Fruit fly (Drosophila melanogaster) whole organism: Measurements from ENCODE around the gene phr6-4.

ENCODE experiments used
- CG8478 ChIP-seq: fragments of >200 bp; optimal IDR thresholded peaks from 2 replicates; lab custom pipeline; 2018; ENCODE audit warnings: inconsistent platforms
- Dll ChIP-seq: fragments of >200 bp; optimal IDR thresholded peaks from 2 replicates; lab custom pipeline; 2017
- EcR ChIP-seq, 2 experiments: fragments of >200 bp; optimal IDR thresholded peaks; 2 replicates each; lab custom pipeline; 2017; ENCODE audit warnings: missing biosample characterization in 2 of 2, missing genetic modification characterization in 2 of 2, missing genetic modification reagents in 2 of 2
- pan ChIP-seq: fragments of >200 bp; optimal IDR thresholded peaks from 2 replicates; lab custom pipeline; 2017
- psq ChIP-seq: fragments of >200 bp; optimal IDR thresholded peaks from 2 replicates; lab custom pipeline; 2017
- usp ChIP-seq: fragments of >200 bp; optimal IDR thresholded peaks from 2 replicates; lab custom pipeline; 2017; ENCODE audit warnings: missing biosample characterization, missing genetic modification characterization, mixed read lengths

phr6-4 gene

DNA sequence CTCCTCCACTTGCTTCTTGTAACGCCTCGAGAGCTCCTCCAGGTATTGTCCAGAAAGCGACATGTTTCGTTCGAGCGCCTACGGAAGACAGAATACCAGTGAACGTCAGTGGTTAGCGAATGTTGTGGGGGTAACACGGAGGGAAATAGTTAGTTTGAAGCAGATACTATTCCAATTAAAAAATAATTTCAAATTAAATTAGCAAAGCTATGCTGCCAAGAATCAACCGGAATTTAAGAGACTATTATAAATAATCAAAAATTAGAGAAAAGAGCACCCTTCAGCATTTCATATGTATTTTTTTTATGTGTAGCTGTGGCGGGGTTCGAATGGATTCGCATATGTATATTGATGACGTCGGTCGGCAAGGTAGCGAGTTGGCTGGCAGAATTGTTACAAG, 15.5 kb upstream of the phr6-4 start:
- TF ChIP-seq usp (GFP tag; lab: Kevin White, UChicago), result no peak
- TF ChIP-seq EcR (GFP tag; optimal IDR thresholded peaks at IDR 0.05; lab: Kevin White, UChicago), result no peak
- no peak for TF ChIP-seq CG8478
- no peak for TF ChIP-seq psq
- no peak for TF ChIP-seq pan (lab: Kevin White, UChicago)
- TF ChIP-seq Dll (lab: Kevin White, UChicago), result no peak

- TF ChIP-seq EcR (GFP tag; optimal IDR thresholded peaks at IDR 0.05; lab: Kevin White, UChicago) (no peak), usp (GFP tag; lab: Kevin White, UChicago) (no peak), CG8478 (no peak), pan (lab: Kevin White, UChicago) (no peak), Dll (lab: Kevin White, UChicago) (no peak), psq (no peak)
Measured at dm6 chr2L:20656110-20656509, 10.5 kb upstream of the phr6-4 start, which contains the start of the genes brun and CG2614. Gene brun (minus strand): TSS chr2L:20656178. Gene CG2614 (plus strand): TSS chr2L:20656426.

- TF ChIP-seq psq (no peak), Dll (lab: Kevin White, UChicago) (no peak), CG8478 (no peak), usp (GFP tag; lab: Kevin White, UChicago) (no peak)
Measured at dm6 chr2L:20649891-20650290, 4.3 kb upstream of the phr6-4 start, which contains the start of gene CG2611. Gene CG2611 (plus strand): TSS chr2L:20650189.

DNA sequence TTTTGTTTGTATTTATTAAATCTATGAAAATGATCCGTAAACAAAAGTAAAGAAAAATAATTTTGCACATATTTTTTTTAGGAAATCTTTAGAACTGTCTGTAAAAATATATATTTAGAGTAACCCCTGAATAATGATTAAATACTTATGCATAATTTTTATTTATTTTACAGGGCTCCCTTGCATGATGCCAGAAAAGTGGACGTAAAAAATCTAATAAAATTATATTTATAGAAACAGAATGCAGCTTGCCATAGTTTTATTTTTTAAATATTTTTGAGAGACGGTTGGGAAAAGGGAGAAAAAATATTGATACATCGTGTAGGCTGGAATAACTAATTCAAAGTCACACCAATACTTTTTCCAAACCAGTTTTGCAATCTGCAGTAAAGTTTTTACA, 3.0 kb upstream of the phr6-4 start, which contains the start of gene CG18810:
Gene CG18810 (plus strand): TSS at position 301 of the 400 bp plus-strand sequence.
- TF ChIP-seq CG8478 (no peak), Dll (lab: Kevin White, UChicago) (no peak), EcR (GFP tag; optimal IDR thresholded peaks at IDR 0.05; lab: Kevin White, UChicago) (no peak), psq (no peak), usp (GFP tag; lab: Kevin White, UChicago) (no peak), pan (lab: Kevin White, UChicago) (no peak)

DNA sequence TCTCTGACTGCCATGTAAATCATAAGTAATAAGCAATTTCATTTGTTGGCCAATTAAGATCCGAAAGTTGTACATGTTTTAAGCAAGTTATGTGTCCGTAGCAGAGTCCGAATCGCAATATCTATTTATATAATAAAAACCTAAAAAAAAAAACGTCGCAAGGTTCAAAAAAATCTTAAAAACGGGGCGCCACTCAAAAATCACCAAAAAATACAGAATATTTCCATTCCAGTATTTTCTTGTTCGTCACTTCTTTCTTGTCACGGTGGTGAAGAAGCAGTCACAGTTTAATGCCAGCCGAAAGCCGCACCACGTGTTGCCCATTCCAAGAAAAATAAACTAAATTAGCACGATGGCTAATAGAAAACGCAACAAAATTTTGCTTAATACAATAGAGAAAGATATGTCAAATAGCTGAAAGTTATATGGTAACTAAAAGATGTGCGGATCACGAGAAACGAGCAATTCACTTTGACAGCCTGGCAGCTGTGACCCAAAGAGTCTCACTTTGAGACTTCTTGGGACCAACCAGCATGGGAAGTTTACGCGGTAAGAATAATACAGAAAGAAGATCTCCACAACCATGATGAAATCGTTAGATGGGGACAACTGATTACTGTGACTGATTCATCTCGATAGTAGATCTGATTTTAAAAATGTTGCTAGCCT, 1.8 kb upstream of the phr6-4 start:
- TF ChIP-seq Dll (lab: Kevin White, UChicago) (no peak), pan (lab: Kevin White, UChicago) (no peak), usp (GFP tag; lab: Kevin White, UChicago) (no peak), EcR (GFP tag; optimal IDR thresholded peaks at IDR 0.05; lab: Kevin White, UChicago) (no peak), CG8478 (no peak), psq (no peak)

- no peak for TF ChIP-seq pan (lab: Kevin White, UChicago)
- no peak for TF ChIP-seq usp (GFP tag; lab: Kevin White, UChicago)
- TF ChIP-seq Dll (lab: Kevin White, UChicago), result no peak
- TF ChIP-seq EcR (GFP tag; optimal IDR thresholded peaks at IDR 0.05; lab: Kevin White, UChicago), result no peak
- no peak for TF ChIP-seq psq
- TF ChIP-seq CG8478, result no peak
Measured at dm6 chr2L:20643144-20643543, 2.4 kb downstream of the phr6-4 start, which contains the start of gene CG17470. Gene CG17470 (minus strand): TSS chr2L:20643244.

DNA sequence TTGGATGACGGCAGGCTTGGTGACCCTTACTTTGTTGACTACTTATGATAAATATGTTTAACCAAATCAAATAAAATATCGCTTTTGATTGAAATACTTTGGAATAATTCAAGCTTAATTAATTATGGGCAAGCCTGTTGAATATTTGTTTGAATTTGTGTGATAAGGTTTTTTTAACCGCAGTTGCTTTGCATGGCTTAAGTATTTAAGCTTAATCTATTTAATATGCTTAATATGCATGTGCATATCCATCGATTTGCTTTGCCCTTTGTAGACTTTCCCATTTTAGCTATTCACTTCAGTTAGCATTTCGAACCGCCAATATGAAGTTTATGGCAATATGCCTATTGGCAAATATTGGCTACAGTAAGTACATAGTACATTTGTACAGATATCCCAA, 5.0 kb downstream of the phr6-4 start, which contains the start of gene Sfp38D:
Gene Sfp38D (plus strand): TSS at position 301 of the 400 bp plus-strand sequence.
- TF ChIP-seq pan (lab: Kevin White, UChicago), result no peak
- TF ChIP-seq Dll (lab: Kevin White, UChicago), result no peak
- TF ChIP-seq usp (GFP tag; lab: Kevin White, UChicago), result no peak
- TF ChIP-seq EcR (GFP tag; optimal IDR thresholded peaks at IDR 0.05; lab: Kevin White, UChicago), result no peak

DNA sequence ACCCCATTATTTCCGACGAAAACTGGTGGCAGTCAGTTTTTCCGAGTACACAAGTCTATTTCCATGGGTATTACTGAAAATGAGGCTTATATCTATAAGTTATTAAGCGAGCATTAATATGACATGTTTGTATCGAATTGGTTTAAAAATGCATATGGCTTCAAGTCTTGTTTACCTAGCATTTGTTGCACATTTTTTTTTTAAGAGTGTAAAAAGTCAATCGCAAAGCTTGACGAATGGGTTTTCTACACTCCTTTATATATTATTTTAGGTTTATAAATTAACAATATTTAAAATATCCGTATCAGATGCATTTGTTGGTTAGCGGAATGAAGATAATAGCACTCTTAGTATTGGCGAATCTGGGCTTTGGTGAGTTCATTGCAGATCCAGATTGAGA, 5.8 kb downstream of the phr6-4 start, which contains the start of gene CG31680:
Gene CG31680 (plus strand): TSS at position 301 of the 400 bp plus-strand sequence.
- TF ChIP-seq CG8478, result no peak
- TF ChIP-seq EcR (GFP tag; optimal IDR thresholded peaks at IDR 0.05; lab: Kevin White, UChicago), result no peak
- TF ChIP-seq Dll (lab: Kevin White, UChicago), result no peak
- no peak for TF ChIP-seq pan (lab: Kevin White, UChicago)
- TF ChIP-seq psq, result no peak
- TF ChIP-seq usp (GFP tag; lab: Kevin White, UChicago), result no peak

dm6 chr2L:20638413-20638812, 7.2 kb downstream of the phr6-4 start:
- no peak for TF ChIP-seq psq

dm6 chr2L:20634215-20634614, 11.4 kb downstream of the phr6-4 start, which contains the start of gene CG17472:
Gene CG17472 (plus strand): TSS chr2L:20634515.
- TF ChIP-seq EcR (GFP tag; optimal IDR thresholded peaks at IDR 0.05; lab: Kevin White, UChicago), result no peak
- TF ChIP-seq pan (lab: Kevin White, UChicago), result no peak
- no peak for TF ChIP-seq Dll (lab: Kevin White, UChicago)
- TF ChIP-seq psq, result no peak
- no peak for TF ChIP-seq usp (GFP tag; lab: Kevin White, UChicago)
- no peak for TF ChIP-seq CG8478

DNA sequence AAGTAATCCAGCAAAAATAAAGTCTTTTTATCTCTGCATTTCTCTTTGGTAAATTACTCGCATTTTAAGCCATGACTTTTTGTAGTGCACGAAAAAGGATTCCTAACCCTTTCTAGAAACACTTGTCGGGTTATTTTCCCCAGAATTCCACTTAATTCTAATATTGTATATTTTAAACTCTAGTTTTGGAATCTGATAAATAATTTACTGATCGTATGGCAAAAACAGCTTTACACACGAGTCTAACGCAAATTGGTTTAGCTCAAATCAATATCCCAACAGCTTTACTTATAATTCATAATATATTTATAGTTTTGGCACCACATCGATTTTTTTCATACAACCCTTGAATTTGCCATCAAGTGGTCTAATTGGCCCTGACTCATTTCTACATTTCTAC, 31.4 kb downstream of the phr6-4 start, which contains the start of gene CG15475:
Gene CG15475 (plus strand): TSS at position 301 of the 400 bp plus-strand sequence.
- no peak for TF ChIP-seq Dll (lab: Kevin White, UChicago)
- no peak for TF ChIP-seq usp (GFP tag; lab: Kevin White, UChicago)
- TF ChIP-seq psq, result no peak
- no peak for TF ChIP-seq EcR (GFP tag; optimal IDR thresholded peaks at IDR 0.05; lab: Kevin White, UChicago)
- no peak for TF ChIP-seq pan (lab: Kevin White, UChicago)
- no peak for TF ChIP-seq CG8478

DNA sequence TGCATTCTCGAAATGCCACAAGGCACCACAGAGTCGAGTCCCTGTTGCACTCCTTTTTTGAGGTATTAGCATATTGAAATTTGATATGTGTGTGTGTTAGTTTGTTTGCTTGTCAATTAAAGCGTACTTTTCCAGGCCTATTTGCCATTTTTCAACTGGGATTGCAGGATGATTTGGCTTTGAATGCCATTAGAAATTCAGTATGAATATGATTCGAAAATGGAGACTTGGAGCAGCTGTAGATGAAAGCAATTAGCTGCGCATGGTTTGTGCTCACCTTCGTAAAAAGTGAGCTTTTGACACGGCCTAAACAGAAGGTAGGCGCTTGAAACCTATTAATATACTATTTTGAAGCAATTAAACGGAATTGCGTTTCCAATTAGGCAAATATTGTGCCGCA, 41.5 kb downstream of the phr6-4 start, which contains the start of gene CG31677:
Gene CG31677 (minus strand): TSS at position 101 of the 400 bp plus-strand sequence.
- TF ChIP-seq pan (lab: Kevin White, UChicago), result no peak
- no peak for TF ChIP-seq CG8478
- TF ChIP-seq Dll (lab: Kevin White, UChicago), result no peak
- TF ChIP-seq usp (GFP tag; lab: Kevin White, UChicago), result no peak
- TF ChIP-seq psq, result no peak
- no peak for TF ChIP-seq EcR (GFP tag; optimal IDR thresholded peaks at IDR 0.05; lab: Kevin White, UChicago)
